Worm (Caenorhabditis elegans): ENCODE measurements around the gene ivph-3.

ivph-3 gene

ce11 chrIV:3053428-3053827, at the start of gene ivph-3:
Gene ivph-3, plus strand, starts transcription at chrIV:3053728.
- TF ChIP-seq elt-3 (tag; optimal IDR thresholded peaks at IDR 0.05) = no peak
- TF ChIP-seq mls-2 (tag; optimal IDR thresholded peaks at IDR 0.05) = no peak
- TF ChIP-seq sem-2 (GFP tag; optimal IDR thresholded peaks at IDR 0.05) = no peak
- no peak for TF ChIP-seq hlh-1 (tag; optimal IDR thresholded peaks at IDR 0.05)
- no peak for TF ChIP-seq mab-5 (tag; optimal IDR thresholded peaks at IDR 0.05)
- TF ChIP-seq cnd-1 (tag; optimal IDR thresholded peaks at IDR 0.05) = no peak
- no peak for TF ChIP-seq snpc-4 (tag; optimal IDR thresholded peaks at IDR 0.05)
- TF ChIP-seq pha-4 (tag; optimal IDR thresholded peaks at IDR 0.05) = no peak
- no peak for TF ChIP-seq mep-1 (tag; optimal IDR thresholded peaks at IDR 0.05)
- no peak for TF ChIP-seq sptf-1 (tag; optimal IDR thresholded peaks at IDR 0.05)
- TF ChIP-seq drap-1 (GFP tag; optimal IDR thresholded peaks at IDR 0.05) = no peak
- TF ChIP-seq blmp-1 (tag; optimal IDR thresholded peaks at IDR 0.05) = no peak
- no peak for TF ChIP-seq flh-1 (GFP tag; optimal IDR thresholded peaks at IDR 0.05)
- TF ChIP-seq ztf-11 (tag; optimal IDR thresholded peaks at IDR 0.05) = no peak
- no peak for TF ChIP-seq ceh-43 (GFP tag; optimal IDR thresholded peaks at IDR 0.05)
- TF ChIP-seq nhr-237 (tag; optimal IDR thresholded peaks at IDR 0.05) = no peak
- no peak for TF ChIP-seq unc-120 (tag; optimal IDR thresholded peaks at IDR 0.05; ENCODE audit: poor library complexity, severe bottlenecking)
- TF ChIP-seq nhr-12 (tag; optimal IDR thresholded peaks at IDR 0.05) = no peak

ce11 chrIV:3008828-3009227, 44.7 kb upstream of the ivph-3 start, which contains the start of gene Y54G2A.73:
Gene Y54G2A.73, minus strand, starts transcription at chrIV:3008892.
- TF ChIP-seq unc-62 (GFP tag; optimal IDR thresholded peaks at IDR 0.05) = no peak

- TF ChIP-seq lin-32 (GFP tag; optimal IDR thresholded peaks at IDR 0.05) (no peak), tbx-8 (GFP tag; optimal IDR thresholded peaks at IDR 0.05) (no peak), nhr-2 (tag; optimal IDR thresholded peaks at IDR 0.05) (no peak), nhr-237 (tag; optimal IDR thresholded peaks at IDR 0.05) (no peak), drap-1 (GFP tag; optimal IDR thresholded peaks at IDR 0.05) (no peak), elt-3 (tag; optimal IDR thresholded peaks at IDR 0.05) (no peak), lin-13 (tag; optimal IDR thresholded peaks at IDR 0.05) (no peak), blmp-1 (tag; optimal IDR thresholded peaks at IDR 0.05) (no peak), mab-5 (tag; optimal IDR thresholded peaks at IDR 0.05) (no peak), hlh-1 (tag; optimal IDR thresholded peaks at IDR 0.05) (no peak), ham-2 (GFP tag; optimal IDR thresholded peaks at IDR 0.05) (no peak), nhr-28 (tag; optimal IDR thresholded peaks at IDR 0.05) (no peak), mls-2 (tag; optimal IDR thresholded peaks at IDR 0.05) (no peak), bed-3 (GFP tag; optimal IDR thresholded peaks at IDR 0.05) (no peak), mep-1 (tag; optimal IDR thresholded peaks at IDR 0.05) (no peak), ceh-83 (GFP tag; optimal IDR thresholded peaks at IDR 0.05) (no peak), flh-1 (GFP tag; optimal IDR thresholded peaks at IDR 0.05) (no peak), ces-1 (GFP tag; optimal IDR thresholded peaks at IDR 0.05) (no peak)
These were observed 41.9 kb upstream of the ivph-3 start for ce11 chrIV:3011647-3012046.

ce11 chrIV:3012374-3013142, 41.0 kb upstream of the ivph-3 start, which contains the start of the genes Y54G2A.28 and vrp-1:
Gene Y54G2A.28, minus strand, starts transcription at chrIV:3012421.
Gene vrp-1, plus strand, starts transcription at chrIV:3012587.
- TF ChIP-seq unc-120 (tag; optimal IDR thresholded peaks at IDR 0.05; ENCODE audit: poor library complexity, severe bottlenecking) = no peak
- no peak for TF ChIP-seq elt-1 (tag; optimal IDR thresholded peaks at IDR 0.05; ENCODE audit: borderline replicate concordance, insufficient read depth)
- TF ChIP-seq snpc-4 (tag; optimal IDR thresholded peaks at IDR 0.05) = no peak
- TF ChIP-seq ham-2 (GFP tag; optimal IDR thresholded peaks at IDR 0.05) = no peak
- no peak for TF ChIP-seq nhr-12 (tag; optimal IDR thresholded peaks at IDR 0.05)
- TF ChIP-seq tbx-8 (GFP tag; optimal IDR thresholded peaks at IDR 0.05) = no peak
- no peak for TF ChIP-seq mab-5 (tag; optimal IDR thresholded peaks at IDR 0.05)

- peak; percentile 97 for TF ChIP-seq unc-62 (GFP tag; optimal IDR thresholded peaks at IDR 0.05)
- no peak for TF ChIP-seq hlh-1 (tag; optimal IDR thresholded peaks at IDR 0.05)
- TF ChIP-seq elt-3 (tag; optimal IDR thresholded peaks at IDR 0.05) = no peak
- TF ChIP-seq pha-4 (tag; optimal IDR thresholded peaks at IDR 0.05) = no peak
- peak; percentile 84 for TF ChIP-seq elt-1 (tag; optimal IDR thresholded peaks at IDR 0.05; ENCODE audit: borderline replicate concordance, insufficient read depth)
- no peak for TF ChIP-seq nhr-237 (tag; optimal IDR thresholded peaks at IDR 0.05)
- TF ChIP-seq sptf-1 (tag; optimal IDR thresholded peaks at IDR 0.05) = no peak
- no peak for TF ChIP-seq ztf-11 (tag; optimal IDR thresholded peaks at IDR 0.05)
- TF ChIP-seq unc-120 (tag; optimal IDR thresholded peaks at IDR 0.05; ENCODE audit: poor library complexity, severe bottlenecking) = peak; percentile 52
- no peak for TF ChIP-seq nhr-76 (tag; optimal IDR thresholded peaks at IDR 0.05)
- no peak for TF ChIP-seq mep-1 (tag; optimal IDR thresholded peaks at IDR 0.05)
- TF ChIP-seq lin-13 (tag; optimal IDR thresholded peaks at IDR 0.05) = no peak
- TF ChIP-seq ceh-43 (GFP tag; optimal IDR thresholded peaks at IDR 0.05) = no peak
- TF ChIP-seq ceh-83 (GFP tag; optimal IDR thresholded peaks at IDR 0.05) = no peak
- no peak for TF ChIP-seq ces-1 (GFP tag; optimal IDR thresholded peaks at IDR 0.05)
- TF ChIP-seq flh-1 (GFP tag; optimal IDR thresholded peaks at IDR 0.05) = no peak
- no peak for TF ChIP-seq nhr-12 (tag; optimal IDR thresholded peaks at IDR 0.05)
- TF ChIP-seq bed-3 (GFP tag; optimal IDR thresholded peaks at IDR 0.05) = no peak
- TF ChIP-seq M03D4.4 (tag; optimal IDR thresholded peaks at IDR 0.05) = no peak
- no peak for TF ChIP-seq ham-2 (GFP tag; optimal IDR thresholded peaks at IDR 0.05)
- TF ChIP-seq lin-32 (GFP tag; optimal IDR thresholded peaks at IDR 0.05) = no peak
- TF ChIP-seq lsy-2 (tag; optimal IDR thresholded peaks at IDR 0.05) = no peak
- no peak for TF ChIP-seq nhr-28 (tag; optimal IDR thresholded peaks at IDR 0.05)
- TF ChIP-seq nhr-2 (tag; optimal IDR thresholded peaks at IDR 0.05) = peak; percentile 63
- TF ChIP-seq sem-2 (GFP tag; optimal IDR thresholded peaks at IDR 0.05) = no peak
These were observed 38.9 kb upstream of the ivph-3 start for ce11 chrIV:3014610-3015009.
